Fruit fly (Drosophila melanogaster) whole organism, wandering third instar larva: ENCODE data around the gene Tsen2.

Experiments used
- Abd-B ChIP-seq: fragments of >200 bp; optimal IDR thresholded peaks from 2 replicates; lab custom pipeline; 2017; ENCODE audit warnings: missing biosample characterization, missing genetic modification characterization
- CG32264 ChIP-seq: fragments of 200-800 bp; sonication (Bioruptor generic); optimal IDR thresholded peaks from 2 replicates; lab custom pipeline; 2016; ENCODE audit warnings: missing biosample characterization, missing genetic modification characterization
- CG9705 ChIP-seq: fragments of 200-800 bp; sonication (Bioruptor generic); optimal IDR thresholded peaks from 2 replicates; lab custom pipeline; 2018; ENCODE audit warnings: missing biosample characterization, mild to moderate bottlenecking, missing genetic modification characterization
- CrebA ChIP-seq: fragments of 200-800 bp; sonication (Bioruptor generic); optimal IDR thresholded peaks from 2 replicates; lab custom pipeline; 2016; ENCODE audit warnings: missing biosample characterization, mild to moderate bottlenecking, missing genetic modification characterization, borderline replicate concordance
- Dfd ChIP-seq: fragments of >200 bp; optimal IDR thresholded peaks from 2 replicates; lab custom pipeline; 2017; ENCODE audit warnings: missing biosample characterization, missing genetic modification characterization
- Dif ChIP-seq: fragments of 200-275, 200-300 bp; sonication (Bioruptor generic); optimal IDR thresholded peaks from 2 replicates; lab custom pipeline; 2018; ENCODE audit warnings: missing biosample characterization, missing genetic modification characterization; ENCODE audit not compliant: partially characterized antibody
- GATAd ChIP-seq: sonication (Bioruptor generic); optimal IDR thresholded peaks from 2 replicates; lab custom pipeline; 2016; ENCODE audit warnings: missing biosample characterization, missing genetic modification characterization
- HLH106 ChIP-seq: fragments of 200-800 bp; optimal IDR thresholded peaks from 3 replicates; lab custom pipeline; 2019; ENCODE audit warnings: missing biosample characterization, mild to moderate bottlenecking, missing genetic modification characterization, moderate library complexity
- Hnf4 ChIP-seq: fragments of 200-800 bp; sonication (Bioruptor generic); optimal IDR thresholded peaks from 2 replicates; lab custom pipeline; 2016; ENCODE audit warnings: missing biosample characterization, mild to moderate bottlenecking, missing genetic modification characterization
- Hr78 ChIP-seq: fragments of >200 bp; optimal IDR thresholded peaks from 2 replicates; lab custom pipeline; 2017; ENCODE audit warnings: missing biosample characterization, missing genetic modification characterization
- Hr83 ChIP-seq: fragments of 200-300 bp; sonication (Bioruptor generic); optimal IDR thresholded peaks from 2 replicates; lab custom pipeline; 2016; ENCODE audit warnings: missing biosample characterization, mild to moderate bottlenecking, missing genetic modification characterization, moderate library complexity; ENCODE audit not compliant: poor library complexity, severe bottlenecking
- Jra ChIP-seq: sonication (Bioruptor generic); optimal IDR thresholded peaks from 2 replicates; lab custom pipeline; 2016; ENCODE audit warnings: missing biosample characterization, missing genetic modification characterization
- Mio ChIP-seq: sonication (Bioruptor generic); optimal IDR thresholded peaks from 2 replicates; lab custom pipeline; 2016; ENCODE audit warnings: missing biosample characterization, missing genetic modification characterization
- Myc ChIP-seq: fragments of >200 bp; optimal IDR thresholded peaks from 2 replicates; lab custom pipeline; 2017
- N ChIP-seq: fragments of >200 bp; optimal IDR thresholded peaks from 2 replicates; lab custom pipeline; 2018; ENCODE audit warnings: missing biosample characterization, missing external identifiers, missing genetic modification characterization
- OdsH ChIP-seq: fragments of 200-800 bp; sonication (Bioruptor generic); optimal IDR thresholded peaks from 2 replicates; lab custom pipeline; 2016; ENCODE audit warnings: missing biosample characterization, mild to moderate bottlenecking, missing genetic modification characterization
- Rel ChIP-seq, 2 experiments: fragments of 200-800 bp; sonication (Bioruptor generic) in 1 of 2; optimal IDR thresholded peaks; 2 replicates in 1 of 2; 3 replicates in 1 of 2; lab custom pipeline; 2016 to 2019; ENCODE audit warnings: mild to moderate bottlenecking in 2 of 2, missing biosample characterization in 2 of 2, missing genetic modification characterization in 2 of 2, moderate library complexity in 1 of 2
- Sp1 ChIP-seq: fragments of 200-800 bp; sonication (Bioruptor generic); optimal IDR thresholded peaks from 3 replicates; lab custom pipeline; 2019; ENCODE audit warnings: missing biosample characterization, mild to moderate bottlenecking, missing genetic modification characterization, moderate library complexity
- Vsx2 ChIP-seq: fragments of 200-300, 225-300 bp; sonication (Bioruptor generic); optimal IDR thresholded peaks from 2 replicates; lab custom pipeline; 2018; ENCODE audit warnings: missing biosample characterization, missing genetic modification characterization; ENCODE audit not compliant: partially characterized antibody
- br ChIP-seq: fragments of 200-800 bp; sonication (Bioruptor generic); optimal IDR thresholded peaks from 2 replicates; lab custom pipeline; 2016; ENCODE audit warnings: missing biosample characterization, missing genetic modification characterization
- brk ChIP-seq: fragments of 200-800 bp; sonication (Bioruptor generic); optimal IDR thresholded peaks from 2 replicates; lab custom pipeline; 2016; ENCODE audit warnings: missing biosample characterization, mild to moderate bottlenecking, missing genetic modification characterization
- dl ChIP-seq, 2 experiments: fragments of 175-275, 200-275 bp in 1 of 2; fragments of 200-275 bp in 1 of 2; sonication (Bioruptor generic); optimal IDR thresholded peaks; lab custom pipeline; 2018; ENCODE audit warnings: mild to moderate bottlenecking in 2 of 2, missing biosample characterization in 2 of 2, missing genetic modification characterization in 2 of 2, moderate library complexity in 2 of 2; ENCODE audit not compliant: partially characterized antibody in 2 of 2, insufficient read depth in 1 of 2
- dmrt93B ChIP-seq: fragments of 200-800 bp; sonication (Bioruptor generic); optimal IDR thresholded peaks from 2 replicates; lab custom pipeline; 2018; ENCODE audit warnings: missing biosample characterization, mild to moderate bottlenecking, missing genetic modification characterization
- dsf ChIP-seq: sonication (Bioruptor generic); optimal IDR thresholded peaks from 2 replicates; lab custom pipeline; 2016; ENCODE audit warnings: missing biosample characterization, missing genetic modification characterization, borderline replicate concordance
- ey ChIP-seq: fragments of 200-800 bp; sonication (Bioruptor generic); optimal IDR thresholded peaks from 2 replicates; lab custom pipeline; 2016; ENCODE audit warnings: missing biosample characterization, missing genetic modification characterization
- foxo ChIP-seq, 2 experiments: fragments of 200-800 bp; sonication (Bioruptor generic); optimal IDR thresholded peaks; 2 replicates in 1 of 2; 3 replicates in 1 of 2; lab custom pipeline; 2016 to 2017; ENCODE audit warnings: missing biosample characterization in 2 of 2, missing genetic modification characterization in 2 of 2
- fru ChIP-seq: fragments of 200-800 bp; sonication (Bioruptor generic); optimal IDR thresholded peaks from 3 replicates; lab custom pipeline; 2016; ENCODE audit warnings: missing biosample characterization, mild to moderate bottlenecking, missing genetic modification characterization
- h ChIP-seq: fragments of 200-800 bp; sonication (Bioruptor generic); optimal IDR thresholded peaks from 3 replicates; lab custom pipeline; 2016; ENCODE audit warnings: missing biosample characterization, mild to moderate bottlenecking, missing genetic modification characterization
- lola ChIP-seq: fragments of >200 bp; optimal IDR thresholded peaks from 2 replicates; lab custom pipeline; 2017; ENCODE audit warnings: missing biosample characterization, missing genetic modification characterization
- pan ChIP-seq: fragments of >200 bp; optimal IDR thresholded peaks from 2 replicates; lab custom pipeline; 2017
- psq ChIP-seq: fragments of 200-800 bp; sonication (Bioruptor generic); optimal IDR thresholded peaks from 3 replicates; lab custom pipeline; 2017; ENCODE audit warnings: missing biosample characterization, mild to moderate bottlenecking, missing genetic modification characterization, moderate library complexity
- rgr ChIP-seq: fragments of 200-800 bp; sonication (Bioruptor generic); optimal IDR thresholded peaks from 3 replicates; lab custom pipeline; 2016; ENCODE audit warnings: missing biosample characterization, mild to moderate bottlenecking, missing genetic modification characterization
- sage ChIP-seq: fragments of 200-800 bp; sonication (Bioruptor generic); optimal IDR thresholded peaks from 2 replicates; lab custom pipeline; 2016; ENCODE audit warnings: missing biosample characterization, mild to moderate bottlenecking, missing genetic modification characterization
- tai ChIP-seq: sonication (Bioruptor generic); optimal IDR thresholded peaks from 2 replicates; lab custom pipeline; 2016; ENCODE audit warnings: missing biosample characterization, missing genetic modification characterization
- usp ChIP-seq: fragments of >200 bp; optimal IDR thresholded peaks from 2 replicates; lab custom pipeline; 2017; ENCODE audit warnings: missing biosample characterization, missing genetic modification characterization
- woc ChIP-seq: sonication (Bioruptor generic); optimal IDR thresholded peaks from 2 replicates; lab custom pipeline; 2016; ENCODE audit warnings: missing biosample characterization, mild to moderate bottlenecking, missing genetic modification characterization

Gene Tsen2

dm6 chr2L:16729556-16729955 lies at the start of gene Tsen2:
Gene Tsen2 (plus strand): TSS chr2L:16729777.
- TF ChIP-seq Jra, result no peak

- TF ChIP-seq OdsH (GFP tag; lab: Kevin White, UChicago), result peak; percentile 37
- TF ChIP-seq tai, result no peak
- peak; percentile 37 for TF ChIP-seq br (GFP tag; lab: Kevin White, UChicago)
- TF ChIP-seq HLH106 (tag; lab: Kevin White, UChicago), result no peak
- TF ChIP-seq CG32264 (GFP tag; lab: Kevin White, UChicago), result no peak
- TF ChIP-seq usp (GFP tag; lab: Kevin White, UChicago), result no peak
- TF ChIP-seq CrebA, result no peak
- no peak for TF ChIP-seq Rel (GFP tag; optimal IDR thresholded peaks at IDR 0.05; lab: Kevin White, UChicago)
- peak; percentile 33 for TF ChIP-seq Rel (tag; optimal IDR thresholded peaks at IDR 0.05; lab: Kevin White, UChicago)
- peak; percentile 35 for TF ChIP-seq Sp1
- no peak for TF ChIP-seq Mio
- TF ChIP-seq Hr78, result no peak
- peak; percentile 6 for TF ChIP-seq rgr (GFP tag; lab: Kevin White, UChicago)
- peak; percentile 22 for TF ChIP-seq Hr83 (GFP tag; lab: Kevin White, UChicago)
- TF ChIP-seq pan (lab: Kevin White, UChicago), result no peak
- TF ChIP-seq foxo (GFP tag; optimal IDR thresholded peaks at IDR 0.05; lab: Kevin White, UChicago), result peak in 1 of 2 experiments; percentile 19
- no peak for TF ChIP-seq CG9705
- no peak for TF ChIP-seq Dif (GFP tag; lab: Kevin White, UChicago)
- no peak for TF ChIP-seq Abd-B (GFP tag; lab: Kevin White, UChicago)
- TF ChIP-seq Myc, result peak; percentile 58
- peak; percentile 24 for TF ChIP-seq fru
Measured at dm6 chr2L:16679817-16680683, 49.5 kb upstream of the Tsen2 start, which contains the start of the genes grp and squ. Gene grp (plus strand): TSS chr2L:16680054. Gene squ (plus strand): TSS chr2L:16680054.

- TF ChIP-seq dl (GFP tag; optimal IDR thresholded peaks at IDR 0.05; lab: Kevin White, UChicago; ENCODE audit: insufficient read depth in 1 of 2, partially characterized antibody in 2 of 2) (no peak), woc (no peak), Hr83 (GFP tag; lab: Kevin White, UChicago) (no peak), Rel (GFP tag; optimal IDR thresholded peaks at IDR 0.05; lab: Kevin White, UChicago) (no peak), Rel (tag; optimal IDR thresholded peaks at IDR 0.05; lab: Kevin White, UChicago) (no peak), pan (lab: Kevin White, UChicago) (no peak), tai (no peak), N (GFP tag; lab: Kevin White, UChicago) (no peak), CG32264 (GFP tag; lab: Kevin White, UChicago) (no peak), OdsH (GFP tag; lab: Kevin White, UChicago) (no peak), Vsx2 (GFP tag; lab: Kevin White, UChicago) (no peak), Dfd (no peak)
- TF ChIP-seq, all 38 proteins: peak for 0
Measured at dm6 chr2L:16682203-16682602, 47.4 kb upstream of the Tsen2 start, which contains the start of gene CG33552. Gene CG33552 (plus strand): TSS chr2L:16682503.

- TF ChIP-seq tai (peak; percentile 48), foxo (GFP tag; optimal IDR thresholded peaks at IDR 0.05; lab: Kevin White, UChicago) (peak in 1 of 2 experiments; percentile 82), GATAd (GFP tag; lab: Kevin White, UChicago) (peak; percentile 29), Rel (GFP tag; optimal IDR thresholded peaks at IDR 0.05; lab: Kevin White, UChicago) (peak; percentile 61), Rel (tag; optimal IDR thresholded peaks at IDR 0.05; lab: Kevin White, UChicago) (peak; percentile 70), dl (GFP tag; optimal IDR thresholded peaks at IDR 0.05; lab: Kevin White, UChicago; ENCODE audit: insufficient read depth in 1 of 2, partially characterized antibody in 2 of 2) (no peak), woc (peak; percentile 90), dmrt93B (GFP tag; lab: Kevin White, UChicago) (peak; percentile 68), Jra (peak; percentile 14), dsf (GFP tag; lab: Kevin White, UChicago) (peak; percentile 6), sage (GFP tag; lab: Kevin White, UChicago) (peak; percentile 45), br (GFP tag; lab: Kevin White, UChicago) (peak; percentile 90), psq (peak; percentile 72), brk (GFP tag; lab: Kevin White, UChicago) (peak; percentile 46), ey (GFP tag; lab: Kevin White, UChicago) (peak; percentile 80), Sp1 (peak; percentile 92), CG9705 (peak; percentile 73), lola (GFP tag; lab: Kevin White, UChicago) (no peak), HLH106 (tag; lab: Kevin White, UChicago) (peak; percentile 90), CrebA (peak; percentile 67), fru (peak; percentile 81), CG32264 (GFP tag; lab: Kevin White, UChicago) (peak; percentile 64), h (GFP tag; lab: Kevin White, UChicago) (peak; percentile 87), Hr83 (GFP tag; lab: Kevin White, UChicago) (no peak), Vsx2 (GFP tag; lab: Kevin White, UChicago) (no peak), Dif (GFP tag; lab: Kevin White, UChicago) (no peak), Hnf4 (GFP tag; lab: Kevin White, UChicago) (peak; percentile 61)
Measured at dm6 chr2L:16683958-16684877, 45.4 kb upstream of the Tsen2 start, which contains the start of gene CG31807. Gene CG31807 (minus strand): TSS chr2L:16684008.
